Fruit fly (Drosophila melanogaster): ENCODE results near the gene CG13698.

- TF ChIP-seq CG10348 (GFP tag; IDR thresholded peaks at IDR 0.05) (no peak), CG4496 (GFP tag; IDR thresholded peaks at IDR 0.05) (peak; percentile 85), CG8301 (tag; optimal IDR thresholded peaks at IDR 0.05) (peak; percentile 82), CG9948 (tag; optimal IDR thresholded peaks at IDR 0.05) (peak; percentile 71), Pif1A (GFP tag; optimal IDR thresholded peaks at IDR 0.05) (peak; percentile 85)
Measured at dm6 chr3L:18062959-18063510, 42.9 kb downstream of the CG13698 start.
